Worm (Caenorhabditis elegans) whole organism, L2 larva: Measurements from ENCODE around the gene T25E12.14.

Experiments
- C34F6.9 ChIP-seq: fragments of 150-350 bp; optimal IDR thresholded peaks from 2 replicates; lab custom pipeline; 2014; ENCODE audit warnings: missing biosample characterization, missing genetic modification characterization
- F13H6.1 ChIP-seq: sonication (generic microtip); optimal IDR thresholded peaks from 2 replicates; lab custom pipeline; 2016; ENCODE audit warnings: missing genetic modification characterization, missing compliant biosample characterization
- Y55F3AM.14 ChIP-seq: fragments of 200-800 bp; sonication (Bioruptor generic); optimal IDR thresholded peaks from 2 replicates; lab custom pipeline; 2018; ENCODE audit warnings: mild to moderate bottlenecking, missing genetic modification characterization, missing compliant biosample characterization
- ZK546.5 ChIP-seq: sonication (generic microtip); optimal IDR thresholded peaks from 2 replicates; lab custom pipeline; 2017; ENCODE audit warnings: missing biosample characterization, missing genetic modification characterization
- ama-1 ChIP-seq: fragments of 150-350 bp; optimal IDR thresholded peaks from 2 replicates; lab custom pipeline; 2018; ENCODE audit warnings: inconsistent platforms
- ceh-16 ChIP-seq: fragments of 150-350 bp; optimal IDR thresholded peaks from 2 replicates; lab custom pipeline; 2014; ENCODE audit warnings: missing biosample characterization, missing genetic modification characterization
- ceh-82 ChIP-seq: fragments of 150-350 bp; optimal IDR thresholded peaks from 2 replicates; lab custom pipeline; 2014; ENCODE audit warnings: missing biosample characterization, missing genetic modification characterization
- crh-2 ChIP-seq: sonication (generic microtip); optimal IDR thresholded peaks from 2 replicates; lab custom pipeline; 2017; ENCODE audit warnings: missing biosample characterization, missing genetic modification characterization
- dmd-4 ChIP-seq: sonication (generic microtip); optimal IDR thresholded peaks from 2 replicates; lab custom pipeline; 2017; ENCODE audit warnings: missing biosample characterization, missing genetic modification characterization
- elt-1 ChIP-seq: fragments of 150-350 bp; optimal IDR thresholded peaks from 2 replicates; lab custom pipeline; 2014; ENCODE audit warnings: missing biosample characterization, missing genetic modification characterization
- elt-3 ChIP-seq: sonication (generic microtip); optimal IDR thresholded peaks from 2 replicates; lab custom pipeline; 2017; ENCODE audit warnings: missing biosample characterization, missing genetic modification characterization
- fos-1 ChIP-seq: fragments of 150-350 bp; optimal IDR thresholded peaks from 2 replicates; lab custom pipeline; 2014; ENCODE audit warnings: missing biosample characterization, missing genetic modification characterization
- gmeb-1 ChIP-seq: fragments of 150-350 bp; optimal IDR thresholded peaks from 2 replicates; lab custom pipeline; 2014; ENCODE audit warnings: missing biosample characterization, missing genetic modification characterization
- lin-39 ChIP-seq: fragments of 150-350 bp; optimal IDR thresholded peaks from 2 replicates; lab custom pipeline; 2014; ENCODE audit warnings: missing biosample characterization, missing genetic modification reagents, missing genetic modification characterization
- mab-5 ChIP-seq: fragments of 150-350 bp; optimal IDR thresholded peaks from 2 replicates; lab custom pipeline; 2014; ENCODE audit warnings: missing biosample characterization, missing genetic modification characterization
- mdl-1 ChIP-seq, 2 experiments: fragments of 150-350 bp in 1 of 2; sonication (generic microtip) in 1 of 2; optimal IDR thresholded peaks; 2 replicates each; lab custom pipeline; 2017; ENCODE audit warnings: missing biosample characterization in 2 of 2, missing genetic modification characterization in 2 of 2
- nhr-11 ChIP-seq: fragments of 150-350 bp; optimal IDR thresholded peaks from 2 replicates; lab custom pipeline; 2014; ENCODE audit warnings: missing biosample characterization, missing genetic modification characterization
- nhr-12 ChIP-seq: fragments of 150-350 bp; optimal IDR thresholded peaks from 2 replicates; lab custom pipeline; 2014; ENCODE audit warnings: missing biosample characterization, missing genetic modification characterization
- nhr-129 ChIP-seq: fragments of 150-350 bp; optimal IDR thresholded peaks from 2 replicates; lab custom pipeline; 2014; ENCODE audit warnings: missing biosample characterization, missing genetic modification characterization
- nhr-21 ChIP-seq: fragments of 150-350 bp; optimal IDR thresholded peaks from 2 replicates; lab custom pipeline; 2014; ENCODE audit warnings: missing biosample characterization, missing genetic modification characterization
- nhr-23 ChIP-seq: fragments of 150-350 bp; optimal IDR thresholded peaks from 2 replicates; lab custom pipeline; 2014; ENCODE audit warnings: missing biosample characterization, missing genetic modification reagents, missing genetic modification characterization
- nhr-25 ChIP-seq: fragments of 150-350 bp; sonication (generic microtip); optimal IDR thresholded peaks from 3 replicates; lab custom pipeline; 2014; ENCODE audit warnings: missing biosample characterization, missing genetic modification characterization
- nhr-6 ChIP-seq: fragments of 150-350 bp; optimal IDR thresholded peaks from 2 replicates; lab custom pipeline; 2014; ENCODE audit warnings: missing biosample characterization, missing genetic modification characterization
- nhr-77 ChIP-seq: fragments of 150-350 bp; optimal IDR thresholded peaks from 2 replicates; lab custom pipeline; 2014; ENCODE audit warnings: missing biosample characterization, missing genetic modification characterization
- peb-1 ChIP-seq: fragments of 150-350 bp; optimal IDR thresholded peaks from 2 replicates; lab custom pipeline; 2014; ENCODE audit warnings: missing biosample characterization, missing genetic modification characterization
- sem-4 ChIP-seq: fragments of 150-350 bp; optimal IDR thresholded peaks from 2 replicates; lab custom pipeline; 2014; ENCODE audit warnings: missing biosample characterization, missing genetic modification reagents, missing genetic modification characterization
- sma-9 ChIP-seq, 2 experiments: fragments of 150-350 bp in 1 of 2; sonication (generic microtip) in 1 of 2; optimal IDR thresholded peaks; 2 replicates each; lab custom pipeline; 2014 to 2016; ENCODE audit warnings: missing genetic modification characterization in 2 of 2, mild to moderate bottlenecking in 1 of 2, missing biosample characterization in 1 of 2, missing compliant biosample characterization in 1 of 2, missing genetic modification reagents in 1 of 2, moderate library complexity in 1 of 2
- snpc-4 ChIP-seq: fragments of 150-350 bp; optimal IDR thresholded peaks from 2 replicates; lab custom pipeline; 2014; ENCODE audit warnings: missing biosample characterization, missing genetic modification characterization
- unc-39 ChIP-seq: fragments of 150-350 bp; optimal IDR thresholded peaks from 2 replicates; lab custom pipeline; 2014; ENCODE audit warnings: missing biosample characterization, missing genetic modification characterization
- unc-62 ChIP-seq: fragments of 150-350 bp; optimal IDR thresholded peaks from 2 replicates; lab custom pipeline; 2014; ENCODE audit warnings: missing biosample characterization, missing genetic modification reagents, missing genetic modification characterization
- zag-1 ChIP-seq: fragments of 150-350 bp; optimal IDR thresholded peaks from 2 replicates; lab custom pipeline; 2014; ENCODE audit warnings: missing biosample characterization, missing genetic modification characterization
- ztf-11 ChIP-seq: sonication (generic microtip); optimal IDR thresholded peaks from 2 replicates; lab custom pipeline; 2017; ENCODE audit warnings: missing biosample characterization, missing genetic modification characterization

The T25E12.14 gene

ce11 chrV:16726915-16727314 lies at the start of gene T25E12.14:
TSS of gene T25E12.14 (plus strand) at chrV:16727215.
- TF ChIP-seq nhr-129 (tag; lab: Kevin White, UChicago): no peak
- TF ChIP-seq, all 48 proteins: peak for 0

DNA sequence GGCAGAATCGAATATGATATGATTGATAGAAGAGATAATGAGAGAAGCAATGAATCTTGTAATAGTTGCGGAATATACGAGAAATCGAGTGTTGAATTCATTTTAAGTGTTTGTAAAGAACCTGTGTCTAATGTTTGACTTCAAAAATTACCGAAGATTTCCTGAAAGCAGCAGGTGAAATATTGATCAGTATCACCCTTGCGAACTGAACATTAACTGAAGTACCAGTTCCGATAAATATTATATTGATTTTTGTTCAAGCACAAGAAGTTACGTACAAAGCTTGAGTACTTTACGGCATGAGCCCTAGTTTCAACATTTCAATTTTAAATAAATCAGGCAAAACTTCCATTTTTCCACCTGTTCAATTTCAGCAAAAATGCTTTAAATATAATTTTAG lies 47.8 kb upstream of the T25E12.14 start, which contains the start of gene srz-103:
Gene srz-103 (minus strand): TSS at position 101 of the 400 bp plus-strand sequence.
- TF ChIP-seq Y55F3AM.14 (GFP tag; lab: Kevin White, UChicago) (no peak), C34F6.9 (no peak), sma-9 (GFP tag; optimal IDR thresholded peaks at IDR 0.05; lab: Kevin White, UChicago) (no peak), sma-9 (tag; optimal IDR thresholded peaks at IDR 0.05; lab: Kevin White, UChicago) (no peak), elt-3 (tag; lab: Kevin White, UChicago) (no peak), gmeb-1 (tag; lab: Kevin White, UChicago) (no peak), ztf-11 (tag; lab: Kevin White, UChicago) (no peak), nhr-11 (tag; lab: Kevin White, UChicago) (no peak), mab-5 (tag; lab: Kevin White, UChicago) (no peak), nhr-77 (tag; lab: Kevin White, UChicago) (no peak), ceh-82 (no peak), fos-1 (tag; lab: Kevin White, UChicago) (no peak), nhr-23 (tag; lab: Kevin White, UChicago) (no peak), lin-39 (tag; lab: Kevin White, UChicago) (no peak), nhr-25 (no peak), ZK546.5 (tag; lab: Kevin White, UChicago) (no peak), ceh-16 (no peak), peb-1 (no peak), ama-1 (lab: Kevin White, UChicago) (no peak)
- TF ChIP-seq, all 48 proteins: peak for 0

DNA sequence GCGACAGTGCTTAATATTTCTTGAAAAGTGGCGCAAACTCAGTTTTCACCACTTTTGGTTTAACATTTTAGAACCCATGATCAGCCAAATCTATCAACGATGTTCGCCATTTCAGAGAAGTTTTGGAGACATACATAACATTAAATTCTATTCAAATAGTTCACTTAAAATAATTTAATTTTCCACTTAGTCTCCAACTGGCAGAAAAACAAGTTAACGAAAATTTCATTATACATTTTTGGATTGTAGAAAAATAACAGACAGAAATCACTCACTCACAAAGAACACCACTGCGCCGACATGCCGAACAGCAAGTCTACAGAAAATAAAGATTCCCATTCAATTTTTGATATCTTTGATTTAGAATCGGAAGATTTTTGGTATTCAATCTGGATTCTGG lies 47.0 kb upstream of the T25E12.14 start, which contains the start of gene srw-44:
Gene srw-44 (plus strand): TSS at position 301 of the 400 bp plus-strand sequence.
- TF ChIP-seq nhr-21 (tag; lab: Kevin White, UChicago): no peak

- no peak for TF ChIP-seq ceh-16
- no peak for TF ChIP-seq unc-39 (tag; lab: Kevin White, UChicago)
- no peak for TF ChIP-seq mdl-1 (tag; optimal IDR thresholded peaks at IDR 0.05; lab: Kevin White, UChicago)
- no peak for TF ChIP-seq ceh-82
- no peak for TF ChIP-seq nhr-6 (tag; lab: Kevin White, UChicago)
- TF ChIP-seq nhr-129 (tag; lab: Kevin White, UChicago): no peak
These were observed 44.1 kb upstream of the T25E12.14 start, which contains the start of gene srw-36 for ce11 chrV:16682886-16683285. TSS of gene srw-36 (plus strand) at chrV:16683186.

ce11 chrV:16683359-16683758 lies 43.7 kb upstream of the T25E12.14 start:
- TF ChIP-seq F13H6.1 (tag; lab: Kevin White, UChicago) (no peak), nhr-12 (tag; lab: Kevin White, UChicago) (no peak), sem-4 (tag; lab: Kevin White, UChicago) (no peak), Y55F3AM.14 (GFP tag; lab: Kevin White, UChicago) (no peak)

- no peak for TF ChIP-seq zag-1 (tag; lab: Kevin White, UChicago)
- TF ChIP-seq snpc-4: no peak
- TF ChIP-seq nhr-23 (tag; lab: Kevin White, UChicago): no peak
- TF ChIP-seq F13H6.1 (tag; lab: Kevin White, UChicago): no peak
- no peak for TF ChIP-seq unc-62
- no peak for TF ChIP-seq lin-39 (tag; lab: Kevin White, UChicago)
- no peak for TF ChIP-seq dmd-4 (tag; lab: Kevin White, UChicago)
- TF ChIP-seq fos-1 (tag; lab: Kevin White, UChicago): no peak
- TF ChIP-seq gmeb-1 (tag; lab: Kevin White, UChicago): no peak
- TF ChIP-seq elt-1 (tag; lab: Kevin White, UChicago): no peak
- TF ChIP-seq crh-2: no peak
- TF ChIP-seq ama-1 (lab: Kevin White, UChicago): no peak
- no peak for TF ChIP-seq sem-4 (tag; lab: Kevin White, UChicago)
- TF ChIP-seq peb-1: no peak
- TF ChIP-seq elt-3 (tag; lab: Kevin White, UChicago): no peak
- no peak for TF ChIP-seq Y55F3AM.14 (GFP tag; lab: Kevin White, UChicago)
These were observed 41.3 kb upstream of the T25E12.14 start, which contains the start of gene srw-43 for ce11 chrV:16685725-16686124. TSS of gene srw-43 (plus strand) at chrV:16686025.
